Worm (Caenorhabditis elegans) whole organism, late embryonic: Measurements from ENCODE around the gene spe-41.

ENCODE experiments used
- C08G9.2 ChIP-seq: sonication (generic microtip); optimal IDR thresholded peaks from 2 replicates; lab custom pipeline; 2016; ENCODE audit warnings: mild to moderate bottlenecking, missing genetic modification characterization, moderate library complexity, missing compliant biosample characterization
- C38D4.7 ChIP-seq: fragments of 200-800 bp; sonication (Bioruptor generic); optimal IDR thresholded peaks from 2 replicates; lab custom pipeline; 2018; ENCODE audit warnings: mild to moderate bottlenecking, missing genetic modification characterization, moderate library complexity, missing compliant biosample characterization
- K02D7.2 ChIP-seq: sonication (generic microtip); optimal IDR thresholded peaks from 2 replicates; lab custom pipeline; 2017; ENCODE audit warnings: mild to moderate bottlenecking, missing genetic modification characterization, missing compliant biosample characterization
- K09A11.1 ChIP-seq: sonication (generic microtip); optimal IDR thresholded peaks from 2 replicates; lab custom pipeline; 2017; ENCODE audit warnings: antibody characterized with exemption, mild to moderate bottlenecking, missing genetic modification characterization, missing compliant biosample characterization; ENCODE audit not compliant: insufficient read depth
- T23F11.4 ChIP-seq: fragments of 200-800 bp; sonication (Bioruptor generic); optimal IDR thresholded peaks from 2 replicates; lab custom pipeline; 2018; ENCODE audit warnings: mild to moderate bottlenecking, missing genetic modification characterization, missing compliant biosample characterization
- Y22D7AL.16 ChIP-seq: sonication (generic microtip); optimal IDR thresholded peaks from 2 replicates; lab custom pipeline; 2016; ENCODE audit warnings: missing genetic modification characterization, missing compliant biosample characterization
- ama-1 ChIP-seq: fragments of 150-350 bp; optimal IDR thresholded peaks from 2 replicates; lab custom pipeline; 2014
- ceh-14 ChIP-seq: sonication (generic microtip); optimal IDR thresholded peaks from 2 replicates; lab custom pipeline; 2016; ENCODE audit warnings: missing genotype, missing genetic modification characterization, missing compliant biosample characterization
- ceh-18 ChIP-seq: sonication (generic microtip); optimal IDR thresholded peaks from 2 replicates; lab custom pipeline; 2016; ENCODE audit warnings: missing genetic modification characterization, missing compliant biosample characterization
- ceh-2 ChIP-seq: sonication (generic microtip); optimal IDR thresholded peaks from 2 replicates; lab custom pipeline; 2016; ENCODE audit warnings: missing genotype, missing genetic modification characterization, missing compliant biosample characterization
- ceh-22 ChIP-seq: sonication (generic microtip); optimal IDR thresholded peaks from 2 replicates; lab custom pipeline; 2017; ENCODE audit warnings: missing biosample characterization, missing genetic modification characterization
- ceh-24 ChIP-seq: sonication (generic microtip); optimal IDR thresholded peaks from 2 replicates; lab custom pipeline; 2016; ENCODE audit warnings: mild to moderate bottlenecking, missing genetic modification characterization, missing compliant biosample characterization
- ceh-31 ChIP-seq: sonication (generic microtip); optimal IDR thresholded peaks from 2 replicates; lab custom pipeline; 2016; ENCODE audit warnings: missing genetic modification characterization, missing compliant biosample characterization
- ceh-34 ChIP-seq: sonication (generic microtip); optimal IDR thresholded peaks from 2 replicates; lab custom pipeline; 2016; ENCODE audit warnings: mild to moderate bottlenecking, missing genetic modification characterization, missing compliant biosample characterization
- ceh-45 ChIP-seq: fragments of 200-800 bp; sonication (Bioruptor generic); IDR thresholded peaks from 2 replicates; pipeline ENCODE4 v1.3.6; 2022; ENCODE audit warnings: missing genetic modification reagents, missing genetic modification characterization, missing compliant biosample characterization
- ceh-48 ChIP-seq: sonication (generic microtip); optimal IDR thresholded peaks from 2 replicates; lab custom pipeline; 2016; ENCODE audit warnings: missing genetic modification characterization, inconsistent platforms, missing compliant biosample characterization
- ceh-6 ChIP-seq: fragments of 200-800 bp; sonication (Bioruptor generic); optimal IDR thresholded peaks from 2 replicates; lab custom pipeline; 2018; ENCODE audit warnings: mild to moderate bottlenecking, missing genetic modification characterization, missing compliant biosample characterization
- che-1 ChIP-seq: sonication (generic microtip); optimal IDR thresholded peaks from 2 replicates; lab custom pipeline; 2016; ENCODE audit warnings: mild to moderate bottlenecking, missing genetic modification characterization, missing compliant biosample characterization
- dmd-4 ChIP-seq: sonication (generic microtip); optimal IDR thresholded peaks from 2 replicates; lab custom pipeline; 2016; ENCODE audit warnings: borderline replicate concordance, missing genetic modification characterization, missing compliant biosample characterization
- dve-1 ChIP-seq: sonication (generic microtip); optimal IDR thresholded peaks from 2 replicates; lab custom pipeline; 2017; ENCODE audit warnings: antibody characterized with exemption, mild to moderate bottlenecking, missing genetic modification characterization, missing compliant biosample characterization
- elt-2 ChIP-seq: sonication (generic microtip); optimal IDR thresholded peaks from 2 replicates; lab custom pipeline; 2016; ENCODE audit warnings: missing genetic modification reagents, missing genetic modification characterization, missing compliant biosample characterization
- elt-4 ChIP-seq: sonication (generic microtip); optimal IDR thresholded peaks from 2 replicates; lab custom pipeline; 2016; ENCODE audit warnings: missing genetic modification characterization, missing compliant biosample characterization
- ets-4 ChIP-seq: sonication (generic microtip); optimal IDR thresholded peaks from 2 replicates; lab custom pipeline; 2016; ENCODE audit warnings: missing genetic modification characterization, missing compliant biosample characterization
- fkh-10 ChIP-seq: fragments of 150-350 bp; optimal IDR thresholded peaks from 2 replicates; lab custom pipeline; 2014; ENCODE audit warnings: missing biosample characterization, missing genetic modification reagents, missing genetic modification characterization
- fkh-6 ChIP-seq: sonication (generic microtip); optimal IDR thresholded peaks from 2 replicates; lab custom pipeline; 2016; ENCODE audit warnings: missing genetic modification characterization, missing compliant biosample characterization
- hlh-15 ChIP-seq: sonication (generic microtip); optimal IDR thresholded peaks from 2 replicates; lab custom pipeline; 2016; ENCODE audit warnings: missing genetic modification characterization, missing compliant biosample characterization
- hlh-30 ChIP-seq: sonication (generic microtip); optimal IDR thresholded peaks from 2 replicates; lab custom pipeline; 2017; ENCODE audit warnings: antibody characterized with exemption, missing genetic modification characterization, missing compliant biosample characterization; ENCODE audit not compliant: insufficient read depth
- hlh-6 ChIP-seq: sonication (generic microtip); optimal IDR thresholded peaks from 2 replicates; lab custom pipeline; 2016; ENCODE audit warnings: missing genotype, missing genetic modification characterization, missing compliant biosample characterization
- hlh-8 ChIP-seq: sonication (generic microtip); optimal IDR thresholded peaks from 2 replicates; lab custom pipeline; 2016; ENCODE audit warnings: missing genotype, missing genetic modification characterization, missing compliant biosample characterization
- lim-6 ChIP-seq: sonication (generic microtip); optimal IDR thresholded peaks from 2 replicates; lab custom pipeline; 2016; ENCODE audit warnings: missing genetic modification characterization, missing compliant biosample characterization
- lin-11 ChIP-seq: fragments of 200-800 bp; sonication (Bioruptor generic); optimal IDR thresholded peaks from 2 replicates; lab custom pipeline; 2018; ENCODE audit warnings: mild to moderate bottlenecking, missing genetic modification characterization, missing compliant biosample characterization
- nfya-1 ChIP-seq: sonication (generic microtip); optimal IDR thresholded peaks from 2 replicates; lab custom pipeline; 2017; ENCODE audit warnings: missing genetic modification characterization, mild to moderate bottlenecking, missing compliant biosample characterization, antibody characterized with exemption, moderate library complexity
- nhr-11 ChIP-seq: fragments of 150-350 bp; optimal IDR thresholded peaks from 2 replicates; lab custom pipeline; 2014; ENCODE audit warnings: missing biosample characterization, missing genetic modification characterization
- npax-4 ChIP-seq: sonication (generic microtip); optimal IDR thresholded peaks from 2 replicates; lab custom pipeline; 2016; ENCODE audit warnings: missing genetic modification characterization, missing compliant biosample characterization
- pag-3 ChIP-seq: sonication (generic microtip); optimal IDR thresholded peaks from 2 replicates; lab custom pipeline; 2016; ENCODE audit warnings: missing compliant biosample characterization, missing genetic modification characterization, borderline replicate concordance
- pax-1 ChIP-seq: fragments of 150-350 bp; optimal IDR thresholded peaks from 2 replicates; lab custom pipeline; 2014; ENCODE audit warnings: missing biosample characterization, missing genetic modification characterization
- pha-2 ChIP-seq: sonication (generic microtip); optimal IDR thresholded peaks from 2 replicates; lab custom pipeline; 2017; ENCODE audit warnings: mild to moderate bottlenecking, missing genetic modification characterization, missing compliant biosample characterization
- pqm-1 ChIP-seq: sonication (generic microtip); optimal IDR thresholded peaks from 2 replicates; lab custom pipeline; 2016; ENCODE audit warnings: missing genetic modification characterization, missing compliant biosample characterization
- pros-1 ChIP-seq: fragments of 150-350 bp; optimal IDR thresholded peaks from 2 replicates; lab custom pipeline; 2014; ENCODE audit warnings: missing biosample characterization, missing genetic modification reagents, missing genetic modification characterization
- ref-2 ChIP-seq: sonication (generic microtip); optimal IDR thresholded peaks from 2 replicates; lab custom pipeline; 2016; ENCODE audit warnings: missing genetic modification characterization, missing compliant biosample characterization
- rnt-1 ChIP-seq: sonication (generic microtip); optimal IDR thresholded peaks from 2 replicates; lab custom pipeline; 2016; ENCODE audit warnings: missing genetic modification characterization, missing compliant biosample characterization
- sdc-2 ChIP-seq: sonication (generic microtip); optimal IDR thresholded peaks from 2 replicates; lab custom pipeline; 2016; ENCODE audit warnings: missing genotype, missing genetic modification characterization, missing compliant biosample characterization
- sox-2 ChIP-seq: fragments of 200-800 bp; sonication (Bioruptor generic); IDR thresholded peaks from 2 replicates; pipeline ENCODE4 v1.3.6; 2022; ENCODE audit warnings: missing genetic modification reagents, missing genetic modification characterization, missing compliant biosample characterization
- sox-4 ChIP-seq: sonication (generic microtip); optimal IDR thresholded peaks from 2 replicates; lab custom pipeline; 2017; ENCODE audit warnings: mild to moderate bottlenecking, missing genetic modification characterization, inconsistent platforms, missing compliant biosample characterization
- syd-9 ChIP-seq: sonication (generic microtip); optimal IDR thresholded peaks from 2 replicates; lab custom pipeline; 2016; ENCODE audit warnings: mild to moderate bottlenecking, missing genetic modification characterization, moderate library complexity, missing compliant biosample characterization
- tbx-2 ChIP-seq: sonication (generic microtip); optimal IDR thresholded peaks from 2 replicates; lab custom pipeline; 2016; ENCODE audit warnings: missing genetic modification characterization, missing compliant biosample characterization
- tbx-7 ChIP-seq: sonication (generic microtip); optimal IDR thresholded peaks from 2 replicates; lab custom pipeline; 2016; ENCODE audit warnings: missing genotype, missing genetic modification characterization, missing compliant biosample characterization
- ttx-3 ChIP-seq: sonication (generic microtip); optimal IDR thresholded peaks from 2 replicates; lab custom pipeline; 2016; ENCODE audit warnings: missing genetic modification reagents, missing genetic modification characterization, missing compliant biosample characterization
- unc-42 ChIP-seq: sonication (generic microtip); optimal IDR thresholded peaks from 2 replicates; lab custom pipeline; 2016; ENCODE audit warnings: missing genotype, missing genetic modification characterization, missing compliant biosample characterization
- unc-55 ChIP-seq: sonication (generic microtip); optimal IDR thresholded peaks from 2 replicates; lab custom pipeline; 2017; ENCODE audit warnings: missing biosample characterization, missing genetic modification reagents, missing genetic modification characterization
- zip-5 ChIP-seq: sonication (generic microtip); optimal IDR thresholded peaks from 2 replicates; lab custom pipeline; 2016; ENCODE audit warnings: missing genetic modification characterization, missing compliant biosample characterization
- ztf-16 ChIP-seq: sonication (generic microtip); optimal IDR thresholded peaks from 2 replicates; lab custom pipeline; 2017; ENCODE audit warnings: missing genetic modification characterization, missing compliant biosample characterization

The spe-41 gene

ce11 chrIII:3477375-3477774, 33.4 kb upstream of the spe-41 start:
- no peak for TF ChIP-seq che-1
- no peak for TF ChIP-seq hlh-30
- no peak for TF ChIP-seq ztf-16
- no peak for TF ChIP-seq fkh-10 (GFP tag; lab: Kevin White, UChicago)
- peak; percentile 90 for TF ChIP-seq dve-1 (tag; lab: Kevin White, UChicago)

DNA sequence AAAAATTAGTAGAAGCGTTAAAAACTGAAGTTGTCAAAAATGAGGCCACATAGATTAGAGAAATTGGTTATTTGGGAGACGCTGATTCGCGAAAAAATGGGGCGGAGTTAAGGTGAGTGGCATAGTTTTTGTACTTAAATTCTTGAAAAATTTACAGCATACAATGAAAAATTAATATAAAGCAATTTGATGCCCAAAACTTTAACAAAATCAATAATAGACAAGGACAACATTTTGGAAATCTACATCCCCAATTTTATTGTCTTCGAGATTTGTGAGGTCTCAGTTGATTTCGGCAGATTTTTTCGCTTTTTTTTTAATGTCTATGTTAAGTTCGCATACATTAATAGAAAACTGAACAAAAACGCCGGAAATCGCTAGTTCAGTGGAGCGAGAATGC, 32.2 kb upstream of the spe-41 start:
- peak; percentile 70 for TF ChIP-seq unc-42 (tag; lab: Kevin White, UChicago)
- no peak for TF ChIP-seq pax-1 (tag; lab: Kevin White, UChicago)
- peak; percentile 32 for TF ChIP-seq ceh-18
- TF ChIP-seq ceh-2, result peak; percentile 96
- TF ChIP-seq fkh-6 (tag; lab: Kevin White, UChicago), result peak; percentile 76
- peak; percentile 94 for TF ChIP-seq lim-6 (tag; lab: Kevin White, UChicago)
- TF ChIP-seq tbx-2 (tag; lab: Kevin White, UChicago), result peak; percentile 97
- TF ChIP-seq dve-1 (tag; lab: Kevin White, UChicago), result no peak
- TF ChIP-seq ets-4 (tag; lab: Kevin White, UChicago), result peak; percentile 98
- TF ChIP-seq ztf-16, result peak; percentile 73
- TF ChIP-seq ref-2, result peak; percentile 95
- no peak for TF ChIP-seq sox-4 (tag; lab: Kevin White, UChicago)
- TF ChIP-seq sox-2 (GFP tag; lab: Robert Waterston, UW), result no peak
- peak; percentile 72 for TF ChIP-seq ttx-3
- peak; percentile 99 for TF ChIP-seq C08G9.2 (tag; lab: Kevin White, UChicago)
- TF ChIP-seq dmd-4 (tag; lab: Kevin White, UChicago), result peak; percentile 44
- no peak for TF ChIP-seq pros-1
- peak; percentile 71 for TF ChIP-seq ceh-34 (tag; lab: Kevin White, UChicago)
- TF ChIP-seq ceh-24 (tag; lab: Kevin White, UChicago), result no peak
- no peak for TF ChIP-seq unc-55 (GFP tag; lab: Kevin White, UChicago)
- no peak for TF ChIP-seq K02D7.2 (tag; lab: Kevin White, UChicago)
- peak; percentile 22 for TF ChIP-seq syd-9
- TF ChIP-seq C38D4.7 (GFP tag; lab: Kevin White, UChicago), result peak; percentile 56
- TF ChIP-seq tbx-7 (tag; lab: Kevin White, UChicago), result peak; percentile 99
- TF ChIP-seq pha-2 (tag; lab: Kevin White, UChicago), result peak; percentile 74
- TF ChIP-seq sdc-2 (tag; lab: Kevin White, UChicago), result peak; percentile 71
- no peak for TF ChIP-seq nfya-1 (tag; lab: Kevin White, UChicago)
- peak; percentile 75 for TF ChIP-seq elt-4 (tag; lab: Kevin White, UChicago)
- TF ChIP-seq ceh-48 (tag; lab: Kevin White, UChicago), result no peak
- no peak for TF ChIP-seq nhr-11 (tag; lab: Kevin White, UChicago)
- TF ChIP-seq pag-3 (tag; lab: Kevin White, UChicago), result peak; percentile 86
- peak; percentile 81 for TF ChIP-seq hlh-15 (tag; lab: Kevin White, UChicago)
- TF ChIP-seq ama-1, result no peak
- no peak for TF ChIP-seq npax-4
- TF ChIP-seq ceh-31 (tag; lab: Kevin White, UChicago), result peak; percentile 99
- TF ChIP-seq ceh-45, result no peak
- TF ChIP-seq ceh-14 (tag; lab: Kevin White, UChicago), result peak; percentile 95
- TF ChIP-seq T23F11.4 (GFP tag; lab: Kevin White, UChicago), result no peak
- TF ChIP-seq Y22D7AL.16 (tag; lab: Kevin White, UChicago), result peak; percentile 53
- TF ChIP-seq hlh-6 (tag; lab: Kevin White, UChicago), result no peak
- peak; percentile 88 for TF ChIP-seq elt-2 (tag; lab: Kevin White, UChicago)
- TF ChIP-seq ceh-6 (GFP tag; lab: Kevin White, UChicago), result no peak
- peak; percentile 98 for TF ChIP-seq zip-5
- peak; percentile 93 for TF ChIP-seq hlh-8 (tag; lab: Kevin White, UChicago)
- peak; percentile 97 for TF ChIP-seq pqm-1 (tag; lab: Kevin White, UChicago)
- TF ChIP-seq lin-11, result peak; percentile 41
- TF ChIP-seq ceh-22 (tag; lab: Kevin White, UChicago), result no peak
- peak; percentile 87 for TF ChIP-seq rnt-1 (tag; lab: Kevin White, UChicago)
- no peak for TF ChIP-seq K09A11.1 (tag; lab: Kevin White, UChicago)
